Worm (Caenorhabditis elegans) whole organism, L4/young adult: Measurements from ENCODE around the gene sru-8.

Experiments
- W03F9.2 ChIP-seq: fragments of 150-350 bp; optimal IDR thresholded peaks from 2 replicates; lab custom pipeline; 2014; ENCODE audit warnings: missing biosample characterization, missing genetic modification characterization
- dao-5 ChIP-seq: sonication (generic microtip); optimal IDR thresholded peaks from 2 replicates; lab custom pipeline; 2016; ENCODE audit warnings: missing genotype, missing genetic modification characterization, moderate library complexity, missing compliant biosample characterization
- him-1 ChIP-seq: sonication (generic microtip); optimal IDR thresholded peaks from 2 replicates; lab custom pipeline; 2016; ENCODE audit warnings: missing genotype, missing genetic modification reagents, missing genetic modification characterization, missing compliant biosample characterization

The sru-8 gene

DNA sequence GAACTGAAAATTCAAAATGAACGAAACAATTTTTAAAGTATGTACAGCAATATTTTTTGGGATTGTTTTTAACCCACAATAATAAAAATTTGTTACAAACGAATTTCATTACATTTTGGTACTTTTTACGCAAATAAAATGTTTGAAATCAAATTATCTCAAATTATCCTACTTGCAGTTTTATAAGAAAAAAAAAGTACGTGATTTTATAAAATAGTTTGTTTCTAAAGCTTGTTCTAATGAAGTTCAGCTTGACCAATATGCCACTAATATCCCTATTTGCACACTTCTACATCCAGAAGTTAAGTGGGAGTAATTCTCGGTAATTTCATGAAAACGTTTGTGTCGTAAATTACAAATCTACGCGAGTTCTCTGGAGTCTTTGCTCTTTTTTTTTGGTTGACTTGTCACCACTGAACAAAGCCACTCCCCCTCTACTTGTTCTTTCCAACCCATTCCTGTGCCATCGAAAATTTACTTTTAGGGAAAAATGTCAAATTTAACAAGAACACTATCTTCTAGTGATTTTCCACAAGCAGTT lies at the start of gene sru-8:
TSS of gene sru-8 (plus strand) at position 491 of the 541 bp plus-strand sequence.
- TF ChIP-seq dao-5, result no peak
- no peak for TF ChIP-seq him-1 (tag; lab: Kevin White, UChicago)
- TF ChIP-seq W03F9.2 (tag; lab: Kevin White, UChicago), result no peak

DNA sequence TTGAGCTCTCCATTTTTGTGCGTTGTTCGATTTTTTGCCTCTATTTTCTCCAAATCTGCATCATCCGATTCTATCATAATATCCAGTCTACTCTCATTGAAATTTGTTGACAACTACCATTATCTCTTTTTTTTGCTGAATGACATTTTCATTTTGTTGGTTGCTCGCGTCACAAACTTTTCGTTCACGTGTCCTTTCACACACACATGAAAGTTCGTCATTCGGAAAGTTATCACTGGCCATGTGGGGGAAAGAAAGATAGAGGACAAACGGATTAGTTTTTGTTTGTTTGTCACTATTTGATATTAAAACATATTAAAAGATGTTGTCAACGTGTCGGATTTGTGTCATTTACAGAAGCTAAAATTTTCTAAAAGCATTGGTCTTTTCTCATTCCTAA lies 48.7 kb upstream of the sru-8 start:
- no peak for TF ChIP-seq dao-5
- TF ChIP-seq W03F9.2 (tag; lab: Kevin White, UChicago), result no peak
- TF ChIP-seq him-1 (tag; lab: Kevin White, UChicago), result no peak

DNA sequence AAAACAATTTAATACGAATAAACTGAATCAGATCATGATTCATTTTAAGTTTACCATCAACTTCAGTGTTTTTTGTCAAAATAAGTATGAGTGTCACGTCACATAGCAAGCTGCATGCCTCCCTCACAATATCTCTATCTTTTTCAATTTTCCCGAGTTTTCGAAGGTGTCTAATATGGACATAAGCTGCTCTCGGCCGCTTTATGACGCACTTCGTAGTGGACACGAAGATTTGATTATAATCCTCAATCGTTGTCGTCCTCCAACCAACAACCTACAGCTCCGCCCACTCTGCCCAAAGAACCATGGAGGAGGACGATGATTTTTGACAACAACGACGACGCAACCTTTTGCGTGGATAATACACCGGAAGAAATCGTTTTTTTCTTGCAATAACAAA lies 47.7 kb upstream of the sru-8 start:
- TF ChIP-seq dao-5, result no peak
- TF ChIP-seq him-1 (tag; lab: Kevin White, UChicago), result no peak

DNA sequence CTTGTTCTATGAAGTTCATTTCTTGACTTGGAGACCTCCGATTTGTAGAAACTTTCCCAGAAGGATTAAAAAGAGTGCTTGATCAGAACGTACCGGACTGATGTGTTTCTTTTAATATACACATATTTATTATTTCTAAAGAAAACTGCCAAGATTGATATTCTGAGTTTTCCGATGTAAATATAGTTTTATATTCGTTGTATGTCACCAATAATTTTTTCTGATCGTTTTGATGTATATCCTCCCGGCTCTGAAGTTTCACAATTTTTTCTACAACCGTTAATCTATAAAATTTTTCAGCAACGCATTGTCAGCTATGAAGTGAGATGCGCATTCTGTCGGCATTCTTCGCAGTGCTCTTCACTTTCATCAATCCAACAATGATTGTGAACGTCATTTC lies 47.1 kb upstream of the sru-8 start, which contains the start of gene F46B6.9:
TSS of gene F46B6.9 (plus strand) at position 301 of the 400 bp plus-strand sequence.
- TF ChIP-seq him-1 (tag; lab: Kevin White, UChicago), result no peak
- no peak for TF ChIP-seq W03F9.2 (tag; lab: Kevin White, UChicago)
- no peak for TF ChIP-seq dao-5

DNA sequence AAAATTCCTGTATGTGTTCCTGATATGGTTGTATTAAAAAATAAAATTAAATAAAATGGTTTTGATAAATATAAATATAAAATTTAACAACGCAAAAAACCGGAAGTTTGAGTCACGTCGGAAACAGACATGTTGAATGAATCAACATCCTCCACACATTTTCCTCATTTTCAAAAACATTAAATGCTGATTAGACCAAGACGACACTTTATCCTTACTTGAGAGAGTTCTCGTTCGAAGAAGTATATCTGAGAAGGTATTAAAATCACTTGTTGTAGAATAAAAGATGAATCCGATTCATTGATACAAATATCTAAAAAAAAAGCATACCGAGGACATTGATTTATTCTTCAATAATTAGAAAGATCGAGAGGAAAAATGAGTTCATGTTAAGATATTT lies 45.5 kb upstream of the sru-8 start:
- TF ChIP-seq him-1 (tag; lab: Kevin White, UChicago) (no peak), dao-5 (no peak), W03F9.2 (tag; lab: Kevin White, UChicago) (no peak)

DNA sequence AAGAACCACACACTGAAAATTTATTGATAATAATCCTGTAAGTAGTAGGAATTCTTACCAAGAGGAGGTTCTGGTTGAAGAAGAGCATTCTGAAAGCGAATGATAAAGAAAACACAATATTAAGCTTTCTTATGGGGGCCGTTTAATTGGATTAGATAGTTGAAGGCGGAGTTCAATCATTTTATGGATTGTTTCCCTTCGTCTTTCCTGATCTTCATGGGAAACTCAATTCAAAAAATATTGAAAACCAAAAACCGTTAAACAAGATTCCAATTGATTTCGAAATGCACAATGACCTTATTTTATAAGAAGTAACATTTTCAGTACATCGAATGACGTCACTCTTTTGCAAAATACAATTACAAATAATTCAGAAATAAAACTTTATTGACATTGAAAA lies 44.6 kb upstream of the sru-8 start, which contains the start of gene F46B6.13:
TSS of gene F46B6.13 (minus strand) at position 101 of the 400 bp plus-strand sequence.
- TF ChIP-seq him-1 (tag; lab: Kevin White, UChicago) (no peak), W03F9.2 (tag; lab: Kevin White, UChicago) (no peak)

DNA sequence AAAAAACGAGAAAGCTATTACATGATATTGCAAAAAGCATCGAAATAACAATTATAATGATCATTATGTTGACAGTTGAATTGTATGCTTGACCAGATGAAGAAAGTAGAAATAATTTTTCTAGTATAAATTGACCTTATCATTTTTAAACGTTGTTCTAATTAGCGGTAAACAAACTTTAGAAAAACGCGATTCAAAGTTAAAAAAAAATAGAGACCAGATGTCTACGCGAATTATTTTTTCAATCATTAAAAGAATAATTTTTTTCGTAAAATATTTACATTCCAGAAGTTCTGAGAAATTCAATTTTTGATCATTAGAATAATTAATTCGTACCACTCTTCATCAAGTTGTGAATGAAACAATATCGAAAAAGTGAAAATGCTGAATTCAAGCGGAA lies 41.7 kb upstream of the sru-8 start, which contains the start of gene F46B6.10:
TSS of gene F46B6.10 (minus strand) at position 101 of the 400 bp plus-strand sequence.
- TF ChIP-seq him-1 (tag; lab: Kevin White, UChicago) (no peak), dao-5 (no peak), W03F9.2 (tag; lab: Kevin White, UChicago) (no peak)

DNA sequence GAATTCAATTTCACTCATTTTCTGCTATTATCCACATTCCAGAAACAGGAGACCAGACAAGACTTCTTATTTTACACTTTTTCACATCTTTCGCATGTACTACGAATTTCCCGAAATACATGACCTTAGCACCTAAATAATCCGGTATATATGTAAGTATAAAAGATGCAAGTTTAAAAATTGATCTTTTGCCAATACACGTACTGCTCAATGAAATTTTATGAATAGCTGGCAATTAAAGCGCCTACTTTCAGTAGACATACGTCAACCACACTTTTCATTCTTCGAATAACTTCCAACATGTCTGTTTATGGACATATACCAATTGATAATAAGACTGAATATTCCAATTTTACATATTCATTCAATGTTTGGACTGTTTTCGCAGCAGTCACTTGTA lies 40.5 kb upstream of the sru-8 start, which contains the start of gene sru-39:
TSS of gene sru-39 (plus strand) at position 301 of the 400 bp plus-strand sequence.
- TF ChIP-seq him-1 (tag; lab: Kevin White, UChicago) (no peak), W03F9.2 (tag; lab: Kevin White, UChicago) (no peak), dao-5 (no peak)

DNA sequence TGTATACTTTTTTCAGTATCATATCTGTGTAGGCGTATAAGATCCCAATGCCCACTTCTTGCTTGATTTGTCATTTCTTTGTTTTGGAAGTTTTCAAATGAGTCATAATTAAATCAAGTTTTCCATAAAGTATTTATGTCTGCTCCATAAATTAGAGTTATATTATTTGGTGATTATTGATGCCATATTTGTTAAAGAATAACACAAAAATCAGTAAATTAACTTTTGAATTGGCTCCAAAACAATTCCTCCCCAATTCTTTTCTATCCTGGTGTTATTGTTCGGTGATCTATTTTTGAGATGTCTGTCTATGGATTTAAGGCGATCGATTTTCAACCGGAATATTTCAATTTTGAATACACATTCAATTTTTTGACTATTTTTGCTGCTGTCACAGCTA lies 38.5 kb upstream of the sru-8 start, which contains the start of gene sru-37:
TSS of gene sru-37 (plus strand) at position 301 of the 400 bp plus-strand sequence.
- no peak for TF ChIP-seq dao-5
- no peak for TF ChIP-seq W03F9.2 (tag; lab: Kevin White, UChicago)
- TF ChIP-seq him-1 (tag; lab: Kevin White, UChicago), result no peak

DNA sequence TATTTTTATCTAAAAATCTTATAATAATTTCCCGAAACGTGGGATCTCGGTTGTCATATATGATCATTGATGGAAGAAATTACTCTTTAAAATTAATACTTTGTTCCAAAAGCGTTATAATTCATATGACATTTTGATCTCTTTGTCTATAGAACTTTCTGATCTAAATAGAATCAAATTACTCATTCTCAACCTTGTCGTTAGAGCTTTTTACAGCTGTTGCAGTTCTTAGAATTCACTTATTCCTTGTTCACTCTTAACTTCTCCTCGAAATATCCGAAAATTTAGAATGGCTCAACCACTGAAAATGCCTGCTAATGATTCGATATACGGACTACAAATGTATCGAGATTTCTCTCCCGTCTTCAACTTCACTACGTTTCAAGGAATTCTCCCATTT lies 32.5 kb upstream of the sru-8 start, which contains the start of gene sru-29:
TSS of gene sru-29 (plus strand) at position 301 of the 400 bp plus-strand sequence.
- TF ChIP-seq dao-5, result no peak
- TF ChIP-seq W03F9.2 (tag; lab: Kevin White, UChicago), result no peak
- TF ChIP-seq him-1 (tag; lab: Kevin White, UChicago), result no peak

DNA sequence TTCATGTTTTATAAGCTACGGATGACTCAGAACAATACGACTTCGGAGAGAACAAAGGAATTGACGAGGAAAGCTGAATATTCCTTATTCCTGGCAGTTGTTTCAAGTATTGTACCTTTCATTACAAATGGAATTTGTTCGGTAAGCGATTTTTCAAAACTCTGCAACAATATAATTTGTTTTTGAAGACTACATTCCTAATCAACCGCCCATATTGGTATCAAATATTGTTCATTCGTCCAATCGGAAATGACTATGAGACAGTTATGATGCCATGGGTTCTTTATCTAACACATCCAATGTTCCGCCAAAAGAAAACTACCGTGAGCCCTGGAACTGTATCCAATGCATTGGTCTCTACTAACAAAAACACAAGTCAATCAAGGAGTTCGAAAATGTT lies 31.4 kb upstream of the sru-8 start:
- TF ChIP-seq dao-5 (no peak), him-1 (tag; lab: Kevin White, UChicago) (no peak), W03F9.2 (tag; lab: Kevin White, UChicago) (no peak)

DNA sequence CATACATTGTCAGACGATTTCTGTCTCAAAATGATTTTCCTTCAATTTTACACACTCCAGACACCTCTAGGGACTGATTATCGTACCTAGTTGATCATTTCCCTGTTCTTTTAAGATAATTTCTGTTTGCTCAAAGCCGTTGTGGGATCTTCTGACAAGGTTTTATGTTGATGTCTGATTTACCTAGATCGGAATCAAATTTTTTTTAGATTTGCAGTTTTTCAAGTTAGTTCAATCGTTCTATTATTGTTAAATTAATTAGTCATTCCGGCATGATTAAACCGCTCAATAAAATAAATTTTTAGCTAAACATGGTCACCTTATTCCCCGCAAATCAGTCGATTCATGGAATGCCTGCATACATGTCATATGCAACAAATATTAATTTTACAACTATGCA lies 30.1 kb upstream of the sru-8 start, which contains the start of gene sru-30:
TSS of gene sru-30 (plus strand) at position 301 of the 400 bp plus-strand sequence.
- no peak for TF ChIP-seq W03F9.2 (tag; lab: Kevin White, UChicago)
- no peak for TF ChIP-seq dao-5
- TF ChIP-seq him-1 (tag; lab: Kevin White, UChicago), result no peak

DNA sequence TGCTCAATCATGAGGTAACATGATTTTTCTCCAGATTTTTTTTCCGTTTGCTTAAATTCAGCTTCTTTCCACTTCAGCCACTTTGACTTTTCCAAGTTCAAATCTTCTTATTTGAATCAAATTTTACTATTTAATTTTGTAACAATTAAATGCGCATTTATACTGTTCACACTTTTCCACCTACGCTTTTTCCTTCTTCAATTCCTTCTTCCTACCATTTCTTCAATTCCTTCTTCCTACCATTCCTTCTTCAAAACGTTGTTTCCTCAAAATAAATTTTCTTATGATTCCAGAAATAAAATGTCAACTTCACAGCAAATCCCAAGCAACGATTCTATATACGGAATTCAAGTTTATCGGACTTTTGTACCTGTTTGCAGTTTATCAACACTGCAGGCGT lies 27.3 kb upstream of the sru-8 start, which contains the start of gene sru-31:
TSS of gene sru-31 (plus strand) at position 301 of the 400 bp plus-strand sequence.
- no peak for TF ChIP-seq him-1 (tag; lab: Kevin White, UChicago)
- TF ChIP-seq dao-5, result no peak
- TF ChIP-seq W03F9.2 (tag; lab: Kevin White, UChicago), result no peak

DNA sequence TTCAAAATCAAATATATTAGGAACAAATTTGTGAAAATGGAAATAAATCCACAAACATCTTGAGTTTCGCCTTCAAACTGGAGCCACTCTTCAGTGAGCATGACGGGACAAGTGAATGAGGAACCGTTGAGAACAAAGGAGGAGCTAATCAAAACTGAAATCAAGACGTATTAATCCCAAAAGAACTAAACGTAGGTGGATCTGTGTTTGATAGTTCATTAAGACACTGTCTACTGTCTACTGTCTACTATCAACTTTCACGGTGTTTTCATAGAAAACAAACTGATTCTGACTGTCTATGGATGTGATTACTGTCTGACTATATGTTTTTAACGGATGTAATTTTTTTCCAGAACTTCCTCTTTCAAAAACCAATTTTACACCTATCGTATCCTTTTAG lies 21.9 kb upstream of the sru-8 start, which contains the start of gene str-193:
TSS of gene str-193 (minus strand) at position 101 of the 400 bp plus-strand sequence.
- no peak for TF ChIP-seq W03F9.2 (tag; lab: Kevin White, UChicago)
- no peak for TF ChIP-seq dao-5
- TF ChIP-seq him-1 (tag; lab: Kevin White, UChicago), result no peak
